Fruit fly (Drosophila melanogaster) whole organism, embryonic: Measurements from ENCODE around the gene TfIIA-S.

Experiments used
- Awh ChIP-seq: fragments of 200-800 bp; sonication (Bioruptor generic); IDR thresholded peaks from 2 replicates; pipeline ENCODE4, ENCODE4 v1.3.6; 2022; ENCODE audit warnings: missing biosample characterization, missing genetic modification characterization
- B-H1 ChIP-seq: fragments of 200-800 bp; sonication (Bioruptor generic); IDR thresholded peaks from 3 replicates; pipeline ENCODE4 v1.3.6; 2022; ENCODE audit warnings: missing biosample characterization, missing genetic modification characterization
- Bdp1 ChIP-seq: fragments of 200-800 bp; sonication (Bioruptor generic); optimal IDR thresholded peaks from 3 replicates; lab custom pipeline; 2016; ENCODE audit warnings: missing biosample characterization, missing genetic modification characterization
- Bteb2 ChIP-seq: fragments of 200-800 bp; sonication (Bioruptor generic); optimal IDR thresholded peaks from 2 replicates; lab custom pipeline; 2016; ENCODE audit warnings: missing biosample characterization, missing genetic modification characterization
- CG11723 ChIP-seq: fragments of 200-800 bp; sonication (Bioruptor generic); optimal IDR thresholded peaks from 2 replicates; lab custom pipeline; 2017; ENCODE audit warnings: missing biosample characterization, mild to moderate bottlenecking, missing genetic modification characterization
- CG12299 ChIP-seq: fragments of 200-800 bp; sonication (Bioruptor generic); optimal IDR thresholded peaks from 2 replicates; lab custom pipeline; 2018; ENCODE audit warnings: missing biosample characterization, mild to moderate bottlenecking, missing genetic modification characterization
- CG13424 ChIP-seq: fragments of 200-800 bp; sonication (Bioruptor generic); optimal IDR thresholded peaks from 2 replicates; lab custom pipeline; 2019; ENCODE audit warnings: missing biosample characterization, mild to moderate bottlenecking, missing genetic modification characterization, moderate library complexity
- CG13894 ChIP-seq: fragments of 200-800 bp; sonication (Bioruptor generic); optimal IDR thresholded peaks from 3 replicates; lab custom pipeline; 2018; ENCODE audit warnings: missing biosample characterization, mild to moderate bottlenecking, missing genetic modification characterization, moderate library complexity
- CG15269 ChIP-seq: fragments of 200-800 bp; sonication (Bioruptor generic); optimal IDR thresholded peaks from 2 replicates; lab custom pipeline; 2018; ENCODE audit warnings: missing biosample characterization, mild to moderate bottlenecking, missing genetic modification characterization, moderate library complexity
- CG15696 ChIP-seq: fragments of 200-800 bp; sonication (Bioruptor generic); optimal IDR thresholded peaks from 2 replicates; lab custom pipeline; 2019; ENCODE audit warnings: missing biosample characterization, mild to moderate bottlenecking, missing genetic modification characterization, moderate library complexity
- CG1603 ChIP-seq: fragments of 200-800 bp; sonication (Bioruptor generic); optimal IDR thresholded peaks from 2 replicates; lab custom pipeline; 2019; ENCODE audit warnings: missing biosample characterization, mild to moderate bottlenecking, missing genetic modification characterization, moderate library complexity
- CG16863 ChIP-seq: fragments of 200-800 bp; sonication (Bioruptor generic); optimal IDR thresholded peaks from 3 replicates; lab custom pipeline; 2016; ENCODE audit warnings: missing biosample characterization, missing genetic modification characterization
- CG31388 ChIP-seq: fragments of 200-800 bp; sonication (Bioruptor generic); optimal IDR thresholded peaks from 2 replicates; lab custom pipeline; 2016; ENCODE audit warnings: missing biosample characterization, missing genetic modification characterization
- CG3838 ChIP-seq: fragments of 200-800 bp; sonication (Bioruptor generic); optimal IDR thresholded peaks from 3 replicates; lab custom pipeline; 2016; ENCODE audit warnings: missing biosample characterization, missing genetic modification characterization
- CG4282 ChIP-seq: fragments of 200-800 bp; sonication (Bioruptor generic); optimal IDR thresholded peaks from 2 replicates; lab custom pipeline; 2016; ENCODE audit warnings: missing biosample characterization, missing genetic modification characterization
- CG5180 ChIP-seq: fragments of 200-800 bp; sonication (Bioruptor generic); optimal IDR thresholded peaks from 3 replicates; lab custom pipeline; 2017; ENCODE audit warnings: missing biosample characterization, missing genetic modification characterization, mild to moderate bottlenecking, moderate library complexity, missing genetic modification reagents
- CG8359 ChIP-seq: fragments of 200-800 bp; sonication (Bioruptor generic); optimal IDR thresholded peaks from 2 replicates; lab custom pipeline; 2017; ENCODE audit warnings: missing biosample characterization, mild to moderate bottlenecking, missing genetic modification characterization, borderline replicate concordance
- CG8944 ChIP-seq: fragments of 200-800 bp; sonication (Bioruptor generic); optimal IDR thresholded peaks from 3 replicates; lab custom pipeline; 2016; ENCODE audit warnings: missing biosample characterization, missing genetic modification characterization
- CG9437 ChIP-seq: fragments of 200-800 bp; sonication (Bioruptor generic); optimal IDR thresholded peaks from 2 replicates; lab custom pipeline; 2018; ENCODE audit warnings: missing biosample characterization, mild to moderate bottlenecking, missing genetic modification characterization
- CG9727 ChIP-seq: fragments of 200-800 bp; sonication (Bioruptor generic); optimal IDR thresholded peaks from 3 replicates; lab custom pipeline; 2017; ENCODE audit warnings: missing biosample characterization, mild to moderate bottlenecking, missing genetic modification characterization
- CTCF ChIP-seq: fragments of 200-800 bp; sonication (Bioruptor generic); optimal IDR thresholded peaks from 2 replicates; lab custom pipeline; 2017; ENCODE audit warnings: missing biosample characterization, mild to moderate bottlenecking, missing genetic modification characterization, moderate library complexity
- Deaf1 ChIP-seq: fragments of 200-800 bp; optimal IDR thresholded peaks from 3 replicates; lab custom pipeline; 2019; ENCODE audit warnings: missing biosample characterization, mild to moderate bottlenecking, missing genetic modification characterization, moderate library complexity
- ERR ChIP-seq: fragments of 200-800 bp; sonication (Bioruptor generic); optimal IDR thresholded peaks from 2 replicates; lab custom pipeline; 2016; ENCODE audit warnings: missing biosample characterization, missing genetic modification characterization
- H2.0 ChIP-seq: fragments of 200-800 bp; sonication (Bioruptor generic); IDR thresholded peaks from 2 replicates; pipeline ENCODE4 v1.3.6; 2022; ENCODE audit warnings: missing biosample characterization, missing genetic modification characterization
- Hr78 ChIP-seq, 2 experiments: fragments of 200-800 bp in 1 of 2; fragments of >200 bp in 1 of 2; sonication (Bioruptor generic) in 1 of 2; optimal IDR thresholded peaks; 2 replicates each; lab custom pipeline; 2017 to 2019; ENCODE audit warnings: missing biosample characterization in 2 of 2, missing genetic modification characterization in 2 of 2, mild to moderate bottlenecking in 1 of 2, moderate library complexity in 1 of 2
- Nf-YA ChIP-seq: fragments of 200-800 bp; sonication (Bioruptor generic); IDR thresholded peaks from 2 replicates; pipeline ENCODE4 v1.3.6; 2022; ENCODE audit warnings: missing biosample characterization, missing genetic modification characterization
- Oaz ChIP-seq: fragments of 200-800 bp; sonication (Bioruptor generic); IDR thresholded peaks from 2 replicates; pipeline ENCODE4 v1.3.6; 2022; ENCODE audit warnings: missing biosample characterization, missing genetic modification characterization
- Rfx ChIP-seq: fragments of 200-800 bp; sonication (Bioruptor generic); IDR thresholded peaks from 2 replicates; pipeline ENCODE4 v1.3.6; 2022; ENCODE audit warnings: missing biosample characterization, missing genetic modification characterization
- Spps ChIP-seq: fragments of 200-800 bp; sonication (Bioruptor generic); optimal IDR thresholded peaks from 2 replicates; lab custom pipeline; 2018; ENCODE audit warnings: missing biosample characterization, mild to moderate bottlenecking, missing genetic modification characterization
- cg ChIP-seq: fragments of 200-800 bp; sonication (Bioruptor generic); optimal IDR thresholded peaks from 3 replicates; lab custom pipeline; 2019; ENCODE audit warnings: missing biosample characterization, mild to moderate bottlenecking, missing genetic modification characterization, moderate library complexity
- corto ChIP-seq: fragments of 200-800 bp; sonication (Bioruptor generic); optimal IDR thresholded peaks from 2 replicates; lab custom pipeline; 2016; ENCODE audit warnings: missing biosample characterization, mild to moderate bottlenecking, missing genetic modification characterization, moderate library complexity
- crol ChIP-seq: fragments of 200-800 bp; sonication (Bioruptor generic); IDR thresholded peaks from 2 replicates; pipeline ENCODE4 v1.3.6; 2022; ENCODE audit warnings: missing biosample characterization, missing genetic modification characterization
- dmrt99B ChIP-seq: fragments of 200-800 bp; sonication (Bioruptor generic); optimal IDR thresholded peaks from 2 replicates; lab custom pipeline; 2018; ENCODE audit warnings: missing biosample characterization, mild to moderate bottlenecking, missing genetic modification characterization, moderate library complexity
- fd64A ChIP-seq: fragments of 200-800 bp; sonication (Bioruptor generic); optimal IDR thresholded peaks from 3 replicates; lab custom pipeline; 2018; ENCODE audit warnings: missing biosample characterization, mild to moderate bottlenecking, missing genetic modification characterization
- gfzf ChIP-seq: fragments of 200-800 bp; sonication (Bioruptor generic); optimal IDR thresholded peaks from 2 replicates; lab custom pipeline; 2016; ENCODE audit warnings: missing biosample characterization, mild to moderate bottlenecking, missing genetic modification characterization, moderate library complexity
- jumu ChIP-seq: fragments of 200-800 bp; sonication (Bioruptor generic); optimal IDR thresholded peaks from 3 replicates; lab custom pipeline; 2016; ENCODE audit warnings: missing biosample characterization, missing genetic modification characterization
- kni ChIP-seq: fragments of 200-800 bp; sonication (Bioruptor generic); optimal IDR thresholded peaks from 3 replicates; lab custom pipeline; 2017; ENCODE audit warnings: mild to moderate bottlenecking, missing biosample characterization, missing genetic modification reagents, missing genetic modification characterization
- mam ChIP-seq: fragments of 200-800 bp; sonication (Bioruptor generic); optimal IDR thresholded peaks from 3 replicates; lab custom pipeline; 2016; ENCODE audit warnings: missing biosample characterization, missing genetic modification characterization
- nom ChIP-seq: fragments of 200-800 bp; sonication (Bioruptor generic); optimal IDR thresholded peaks from 2 replicates; lab custom pipeline; 2017; ENCODE audit warnings: missing biosample characterization, missing genetic modification characterization, mild to moderate bottlenecking, moderate library complexity, missing genetic modification reagents
- onecut ChIP-seq: fragments of 200-800 bp; sonication (Bioruptor generic); IDR thresholded peaks from 2 replicates; pipeline ENCODE4 v1.3.6; 2022; ENCODE audit warnings: missing biosample characterization, missing genetic modification characterization
- peb ChIP-seq: fragments of 200-800 bp; sonication (Bioruptor generic); IDR thresholded peaks from 2 replicates; pipeline ENCODE4 v1.3.6; 2022; ENCODE audit warnings: missing biosample characterization, missing genetic modification characterization
- pfk ChIP-seq: fragments of 200-800 bp; sonication (Bioruptor generic); optimal IDR thresholded peaks from 2 replicates; lab custom pipeline; 2018; ENCODE audit warnings: missing biosample characterization, mild to moderate bottlenecking, missing genetic modification characterization, moderate library complexity
- pros ChIP-seq: fragments of 200-800 bp; sonication (Bioruptor generic); optimal IDR thresholded peaks from 3 replicates; lab custom pipeline; 2019; ENCODE audit warnings: missing biosample characterization, mild to moderate bottlenecking, missing genetic modification characterization, moderate library complexity
- run ChIP-seq: fragments of 200-800 bp; sonication (Bioruptor generic); optimal IDR thresholded peaks from 3 replicates; lab custom pipeline; 2018; ENCODE audit warnings: missing biosample characterization, mild to moderate bottlenecking, missing genetic modification characterization
- sc ChIP-seq, 3 experiments: fragments of >200 bp in 2 of 3; fragments of 200-800 bp in 1 of 3; sonication (Bioruptor generic) in 1 of 3; optimal IDR thresholded peaks; 2 replicates in 2 of 3; 3 replicates in 1 of 3; lab custom pipeline; 2017; ENCODE audit warnings: mild to moderate bottlenecking in 1 of 3, missing biosample characterization in 1 of 3, missing genetic modification characterization in 1 of 3, missing genetic modification reagents in 1 of 3
- scrt ChIP-seq: fragments of 200-800 bp; sonication (Bioruptor generic); optimal IDR thresholded peaks from 2 replicates; lab custom pipeline; 2018; ENCODE audit warnings: missing biosample characterization, mild to moderate bottlenecking, missing genetic modification characterization, moderate library complexity
- seq ChIP-seq: fragments of 200-800 bp; sonication (Bioruptor generic); IDR thresholded peaks from 2 replicates; pipeline ENCODE4 v1.3.6; 2022; ENCODE audit warnings: missing biosample characterization, missing genetic modification characterization
- wdn ChIP-seq: fragments of 200-800 bp; sonication (Bioruptor generic); IDR thresholded peaks from 2 replicates; pipeline ENCODE4 v1.3.6; 2022; ENCODE audit warnings: missing biosample characterization, missing genetic modification characterization
- zen2 ChIP-seq: fragments of 200-800 bp; sonication (Bioruptor generic); IDR thresholded peaks from 3 replicates; pipeline ENCODE4 v1.3.6; 2022; ENCODE audit warnings: missing biosample characterization, missing genetic modification characterization; ENCODE audit not compliant: partially characterized antibody

Gene TfIIA-S

DNA sequence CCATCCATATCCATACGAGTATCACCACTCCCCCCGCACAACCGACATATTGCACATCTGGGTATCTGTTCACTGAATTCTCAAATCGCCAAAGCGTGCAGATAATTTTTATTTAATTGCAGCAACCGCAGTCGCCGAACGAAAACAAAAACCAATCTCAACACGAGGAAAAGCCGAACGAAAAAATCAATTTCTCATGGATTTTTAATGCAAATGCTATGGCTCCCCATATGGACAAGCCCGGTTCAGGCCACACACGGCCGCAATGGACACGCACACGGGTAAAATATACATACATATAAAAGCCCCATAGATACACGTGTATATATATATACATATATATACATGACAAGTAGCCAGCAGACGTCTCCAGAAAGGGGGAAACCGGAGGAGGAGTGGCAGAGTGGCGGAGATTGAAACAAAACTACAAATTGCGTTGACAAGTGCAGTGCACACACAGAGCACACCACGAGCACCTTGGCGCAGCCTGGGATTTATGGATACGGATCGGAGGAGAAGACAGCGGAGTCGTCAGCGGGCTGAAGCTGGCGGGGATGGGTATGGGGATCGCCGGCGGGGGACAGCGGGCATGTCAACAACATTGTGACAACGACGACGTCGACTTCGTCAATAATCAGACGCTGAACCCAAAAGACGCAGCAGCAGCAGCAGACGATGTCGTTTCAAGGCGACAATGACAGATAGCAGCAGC, 13.1 kb downstream of the TfIIA-S start (continued):
- TF ChIP-seq pros (no peak), gfzf (GFP tag; lab: Kevin White, UChicago) (no peak), run (tag; lab: Kevin White, UChicago) (peak; percentile 19), CTCF (GFP tag; lab: Kevin White, UChicago) (no peak), CG5180 (GFP tag; lab: Kevin White, UChicago) (no peak), Nf-YA (GFP tag; lab: Robert Waterston, UW) (no peak), CG31388 (no peak), nom (GFP tag; lab: Kevin White, UChicago) (peak; percentile 49), cg (GFP tag; lab: Kevin White, UChicago) (peak; percentile 28), crol (peak; percentile 91), ERR (GFP tag; lab: Kevin White, UChicago) (no peak), CG12299 (no peak), Rfx (no peak), fd64A (GFP tag; lab: Kevin White, UChicago) (no peak), Hr78 (GFP tag; optimal IDR thresholded peaks at IDR 0.05; lab: Kevin White, UChicago) (peak in 1 of 2 experiments; percentile 26), scrt (GFP tag; lab: Kevin White, UChicago) (no peak), Oaz (no peak), CG8359 (GFP tag; lab: Kevin White, UChicago) (no peak), CG15696 (tag; lab: Kevin White, UChicago) (no peak), zen2 (GFP tag; lab: Robert Waterston, UW) (no peak), Deaf1 (peak; percentile 24), kni (GFP tag; lab: Kevin White, UChicago) (peak; percentile 49), CG13424 (tag; lab: Kevin White, UChicago) (no peak), CG16863 (GFP tag; lab: Kevin White, UChicago) (no peak), CG8944 (GFP tag; lab: Kevin White, UChicago) (no peak), H2.0 (GFP tag; lab: Robert Waterston, UW) (0 out of 2 replicates have a peak, but pooled peaks have one; percentile 19), Awh (GFP tag; lab: Robert Waterston, UW) (peak; percentile 40; the same call in 1 of the 2 replicates), B-H1 (GFP tag; lab: Robert Waterston, UW) (no peak), CG11723 (GFP tag; lab: Kevin White, UChicago) (no peak), CG9727 (no peak), corto (GFP tag; lab: Kevin White, UChicago) (no peak), wdn (GFP tag; lab: Robert Waterston, UW) (no peak), pfk (no peak), CG3838 (GFP tag; lab: Kevin White, UChicago) (no peak), Bdp1 (GFP tag; lab: Kevin White, UChicago) (no peak), jumu (no peak), CG1603 (tag; lab: Kevin White, UChicago) (no peak), sc (optimal IDR thresholded peaks at IDR 0.05; lab: Kevin White, UChicago) (no peak), sc (GFP tag; optimal IDR thresholded peaks at IDR 0.05; lab: Kevin White, UChicago) (no peak), seq (GFP tag; lab: Robert Waterston, UW) (no peak), CG15269 (tag; lab: Kevin White, UChicago) (no peak), peb (no peak), CG9437 (GFP tag; lab: Kevin White, UChicago) (no peak), mam (GFP tag; lab: Kevin White, UChicago) (no peak), Spps (no peak), CG13894 (tag; lab: Kevin White, UChicago) (no peak), dmrt99B (tag; lab: Kevin White, UChicago) (peak; percentile 22), onecut (GFP tag; lab: Robert Waterston, UW) (peak; percentile 59), CG4282 (GFP tag; lab: Kevin White, UChicago) (no peak), Bteb2 (no peak)
